Worm (Caenorhabditis elegans) whole organism, early embryonic: ENCODE data around the gene cutl-29.

Source experiments
- B0310.2 ChIP-seq: sonication (generic microtip); optimal IDR thresholded peaks from 2 replicates; lab custom pipeline; 2016; ENCODE audit warnings: mild to moderate bottlenecking, missing genetic modification characterization, missing compliant biosample characterization
- F13C5.2 ChIP-seq: sonication (generic microtip); optimal IDR thresholded peaks from 2 replicates; lab custom pipeline; 2017; ENCODE audit warnings: mild to moderate bottlenecking, missing genetic modification characterization, inconsistent platforms, missing compliant biosample characterization
- aly-1 ChIP-seq: sonication (generic microtip); optimal IDR thresholded peaks from 2 replicates; lab custom pipeline; 2016; ENCODE audit warnings: missing genetic modification characterization, missing compliant biosample characterization
- ama-1 ChIP-seq: fragments of 150-350 bp; optimal IDR thresholded peaks from 2 replicates; lab custom pipeline; 2014
- ceh-13 ChIP-seq: fragments of 200-800 bp; sonication (Bioruptor generic); optimal IDR thresholded peaks from 2 replicates; lab custom pipeline; 2018; ENCODE audit warnings: mild to moderate bottlenecking, missing genetic modification characterization, missing compliant biosample characterization
- ceh-36 ChIP-seq: sonication (generic microtip); optimal IDR thresholded peaks from 2 replicates; lab custom pipeline; 2016; ENCODE audit warnings: missing genetic modification characterization, inconsistent platforms, missing compliant biosample characterization
- ets-7 ChIP-seq: sonication (generic microtip); optimal IDR thresholded peaks from 2 replicates; lab custom pipeline; 2016; ENCODE audit warnings: missing genotype, missing genetic modification characterization, missing compliant biosample characterization
- flt-1 ChIP-seq: fragments of 200-800 bp; sonication (Bioruptor generic); IDR thresholded peaks from 2 replicates; pipeline ENCODE4 v1.3.6; 2022; ENCODE audit warnings: missing genetic modification characterization, missing compliant biosample characterization
- hmbx-1 ChIP-seq: sonication (generic microtip); optimal IDR thresholded peaks from 2 replicates; lab custom pipeline; 2016; ENCODE audit warnings: mild to moderate bottlenecking, missing genetic modification characterization, missing compliant biosample characterization
- hmg-4 ChIP-seq: fragments of 200-800 bp; sonication (Bioruptor generic); optimal IDR thresholded peaks from 2 replicates; lab custom pipeline; 2018; ENCODE audit warnings: mild to moderate bottlenecking, missing genetic modification characterization, missing compliant biosample characterization
- hnd-1 ChIP-seq: sonication (generic microtip); optimal IDR thresholded peaks from 2 replicates; lab custom pipeline; 2016; ENCODE audit warnings: missing genetic modification characterization, missing compliant biosample characterization
- pes-1 ChIP-seq: fragments of 200-800 bp; sonication (Bioruptor generic); IDR thresholded peaks from 2 replicates; pipeline ENCODE4 v1.3.6; 2022; ENCODE audit warnings: missing genetic modification reagents, missing genetic modification characterization, missing compliant biosample characterization
- scrt-1 ChIP-seq: fragments of 200-800 bp; sonication (Bioruptor generic); IDR thresholded peaks from 2 replicates; pipeline ENCODE4 v1.3.6; 2022; ENCODE audit warnings: missing genetic modification characterization, missing compliant biosample characterization
- sea-1 ChIP-seq: fragments of 200-800 bp; sonication (Bioruptor generic); conservative IDR thresholded peaks from 2 replicates; pipeline ENCODE4 v1.3.6; 2022; ENCODE audit warnings: missing genetic modification characterization, missing compliant biosample characterization
- tbx-11 ChIP-seq: fragments of 200-800 bp; sonication (Bioruptor generic); IDR thresholded peaks from 2 replicates; pipeline ENCODE4 v1.3.6; 2022; ENCODE audit warnings: missing genetic modification characterization, missing compliant biosample characterization
- tbx-37 ChIP-seq: fragments of 200-800 bp; sonication (Bioruptor generic); conservative IDR thresholded peaks from 2 replicates; pipeline ENCODE4 v1.3.6; 2022; ENCODE audit warnings: missing genetic modification reagents, missing genetic modification characterization, missing compliant biosample characterization
- tra-4 ChIP-seq: sonication (generic microtip); optimal IDR thresholded peaks from 2 replicates; lab custom pipeline; 2017; ENCODE audit warnings: missing genetic modification characterization, missing compliant biosample characterization

cutl-29 gene

DNA sequence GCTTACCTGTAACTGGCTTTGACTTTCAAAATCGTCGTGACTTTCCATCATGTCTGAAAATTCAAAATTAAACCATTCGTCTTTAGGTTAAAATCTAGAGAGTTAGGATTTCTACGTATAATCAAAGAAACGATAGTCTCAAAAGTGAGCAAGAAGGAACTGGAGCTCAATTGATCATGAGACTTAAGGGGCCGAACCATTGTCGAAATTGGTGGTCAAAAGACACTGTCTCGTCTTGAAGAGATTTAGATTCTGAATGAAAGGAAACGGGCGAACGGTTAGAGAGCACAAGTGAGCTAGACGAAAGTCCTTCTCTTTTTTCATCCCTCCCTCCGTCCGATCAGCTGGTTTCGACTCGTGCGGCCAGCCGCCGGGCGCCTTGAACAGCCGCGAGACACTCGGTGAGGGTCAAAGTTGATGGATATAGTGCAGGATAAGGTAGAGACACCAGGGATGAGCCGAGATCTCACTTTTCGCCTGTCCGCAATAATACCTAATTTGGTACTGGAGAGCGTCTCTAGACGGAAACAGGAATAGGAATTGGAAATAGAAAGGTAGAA, 9.6 kb downstream of the cutl-29 start, which contains the start of gene M60.7:
Gene M60.7, minus strand, starts transcription at position 51 of the 560 bp plus-strand sequence.
- TF ChIP-seq ama-1 (lab: Kevin White, UChicago) (no peak), hnd-1 (tag; lab: Kevin White, UChicago) (no peak), tra-4 (no peak), ceh-36 (no peak), B0310.2 (tag; lab: Kevin White, UChicago) (no peak), hmg-4 (GFP tag; lab: Kevin White, UChicago) (no peak), pes-1 (no peak), tbx-37 (GFP tag; lab: Robert Waterston, UW) (no peak), hmbx-1 (tag; lab: Kevin White, UChicago) (no peak), ceh-13 (GFP tag; lab: Kevin White, UChicago) (no peak), scrt-1 (no peak), tbx-11 (GFP tag; lab: Robert Waterston, UW) (no peak), aly-1 (no peak), flt-1 (GFP tag; lab: Robert Waterston, UW) (no peak), sea-1 (no peak)

DNA sequence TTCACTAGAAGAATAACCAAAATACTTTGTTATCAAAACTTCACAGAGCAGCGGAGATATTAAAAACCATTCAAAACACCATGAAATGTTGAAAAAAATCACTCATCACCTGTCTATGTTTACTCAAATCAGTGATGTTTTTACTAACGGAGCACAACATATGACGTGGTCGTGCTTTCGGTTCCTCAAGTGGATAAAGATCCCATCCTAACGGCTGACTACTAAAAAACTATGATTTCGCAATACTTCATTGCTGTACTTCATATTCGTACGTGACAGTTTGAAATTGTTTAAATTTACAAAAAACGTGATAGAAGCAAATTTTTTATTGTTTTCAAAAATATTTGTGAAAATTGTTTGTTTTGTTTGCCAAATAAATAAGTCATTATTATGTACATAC, 13.1 kb downstream of the cutl-29 start:
- TF ChIP-seq hnd-1 (tag; lab: Kevin White, UChicago) (no peak), tbx-11 (GFP tag; lab: Robert Waterston, UW) (no peak), F13C5.2 (no peak), ceh-36 (no peak), ama-1 (lab: Kevin White, UChicago) (no peak), ets-7 (tag; lab: Kevin White, UChicago) (no peak)

DNA sequence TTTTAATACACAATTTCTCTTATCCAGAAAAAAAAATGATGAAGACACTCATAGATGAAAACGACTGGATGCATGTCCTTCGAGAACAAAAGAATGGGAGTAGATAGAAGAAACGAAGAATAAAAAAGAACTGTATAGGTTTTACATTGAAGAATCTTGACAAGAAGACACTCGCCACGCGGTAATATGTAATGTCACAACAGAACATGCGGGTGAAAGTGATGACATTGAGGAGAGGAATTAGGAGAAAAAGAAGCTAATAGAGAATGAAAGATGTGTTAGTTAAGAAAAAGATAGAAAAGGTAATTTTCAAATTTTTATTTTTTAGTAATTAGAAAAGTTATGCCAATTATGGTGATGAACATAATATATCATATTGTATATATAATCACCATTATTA, 15.4 kb downstream of the cutl-29 start:
- TF ChIP-seq hnd-1 (tag; lab: Kevin White, UChicago) (no peak), aly-1 (no peak), ama-1 (lab: Kevin White, UChicago) (no peak), flt-1 (GFP tag; lab: Robert Waterston, UW) (no peak), hmbx-1 (tag; lab: Kevin White, UChicago) (no peak), scrt-1 (no peak), pes-1 (no peak), F13C5.2 (no peak), ets-7 (tag; lab: Kevin White, UChicago) (no peak), B0310.2 (tag; lab: Kevin White, UChicago) (no peak), sea-1 (no peak), hmg-4 (GFP tag; lab: Kevin White, UChicago) (no peak), tra-4 (no peak), tbx-11 (GFP tag; lab: Robert Waterston, UW) (no peak)

DNA sequence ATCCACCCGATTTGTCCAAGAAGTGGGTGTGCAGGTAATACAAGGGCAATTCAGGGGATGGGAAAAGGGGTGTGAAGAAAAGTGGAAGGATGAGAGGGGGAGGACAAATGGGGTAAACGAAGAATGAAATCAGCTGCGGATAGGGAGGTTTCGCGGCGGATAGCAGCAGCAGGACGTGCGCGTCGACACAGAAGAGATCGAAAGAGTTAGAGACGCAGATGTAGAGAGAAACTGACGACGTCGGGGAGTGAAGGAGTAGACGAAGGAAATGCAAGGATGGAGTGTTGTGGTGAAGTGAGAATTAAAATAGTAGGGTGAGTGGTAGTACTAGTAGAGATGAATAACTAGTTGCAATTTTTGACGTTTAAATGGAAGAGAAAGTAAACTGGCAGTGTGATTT, 18.5 kb downstream of the cutl-29 start, which contains the start of gene M60.6:
Gene M60.6, minus strand, starts transcription at position 166 of the 400 bp plus-strand sequence.
- TF ChIP-seq flt-1 (GFP tag; lab: Robert Waterston, UW): no peak
- TF ChIP-seq hmbx-1 (tag; lab: Kevin White, UChicago): no peak
- TF ChIP-seq ets-7 (tag; lab: Kevin White, UChicago): no peak
- TF ChIP-seq F13C5.2: peak; percentile 35
- TF ChIP-seq tra-4: no peak

DNA sequence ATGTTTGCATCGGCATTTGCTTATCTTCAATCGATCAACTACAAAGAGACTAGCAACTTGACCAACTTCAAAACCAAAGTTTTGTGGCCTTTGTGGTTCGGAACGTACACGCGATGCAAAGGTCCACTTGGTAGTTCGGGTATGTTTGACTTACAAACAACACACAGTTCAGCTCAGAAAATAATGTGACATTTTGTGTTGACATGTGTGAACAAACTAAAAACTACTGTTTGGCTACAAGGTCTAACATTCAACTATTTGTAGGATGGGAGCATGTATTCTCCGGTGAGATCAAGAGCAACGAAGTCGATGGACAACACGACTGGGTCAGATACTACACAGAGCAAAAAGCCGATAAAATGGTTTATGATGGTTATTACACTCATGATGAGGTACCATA, 23.7 kb downstream of the cutl-29 start:
- TF ChIP-seq ceh-36: no peak
- TF ChIP-seq hmg-4 (GFP tag; lab: Kevin White, UChicago): no peak
- TF ChIP-seq F13C5.2: no peak
- TF ChIP-seq hmbx-1 (tag; lab: Kevin White, UChicago): no peak
- no peak for TF ChIP-seq pes-1
- TF ChIP-seq hnd-1 (tag; lab: Kevin White, UChicago): no peak
- TF ChIP-seq sea-1: no peak
- no peak for TF ChIP-seq ets-7 (tag; lab: Kevin White, UChicago)
- TF ChIP-seq B0310.2 (tag; lab: Kevin White, UChicago): no peak
- TF ChIP-seq scrt-1: no peak
- TF ChIP-seq tra-4: no peak
- TF ChIP-seq flt-1 (GFP tag; lab: Robert Waterston, UW): no peak
- no peak for TF ChIP-seq ceh-13 (GFP tag; lab: Kevin White, UChicago)
- TF ChIP-seq tbx-37 (GFP tag; lab: Robert Waterston, UW): no peak

DNA sequence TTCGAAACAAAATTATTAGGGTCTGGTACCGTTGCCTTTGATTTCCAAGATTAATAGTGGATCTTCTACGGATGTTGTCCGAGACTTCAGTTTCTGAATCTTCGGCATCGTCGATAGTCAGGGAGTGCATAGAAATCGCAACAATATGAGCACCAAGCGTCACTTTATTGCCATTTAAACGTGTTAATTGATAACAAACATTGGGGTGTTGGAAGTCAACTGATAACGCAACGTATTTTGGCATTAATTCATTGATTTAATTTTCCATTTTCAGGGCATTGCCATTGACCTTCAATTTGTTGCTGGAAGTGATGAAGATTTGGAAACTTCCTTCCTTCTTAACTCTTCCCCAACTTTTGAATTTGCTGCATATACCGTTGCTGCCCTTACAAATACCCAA, 24.7 kb downstream of the cutl-29 start, which contains the start of gene kqt-2:
Gene kqt-2, minus strand, starts transcription at position 244 of the 400 bp plus-strand sequence.
- no peak for TF ChIP-seq B0310.2 (tag; lab: Kevin White, UChicago)
- TF ChIP-seq tra-4: no peak
- TF ChIP-seq F13C5.2: no peak
- no peak for TF ChIP-seq ets-7 (tag; lab: Kevin White, UChicago)
- no peak for TF ChIP-seq scrt-1
- TF ChIP-seq hmg-4 (GFP tag; lab: Kevin White, UChicago): no peak
- TF ChIP-seq flt-1 (GFP tag; lab: Robert Waterston, UW): no peak
- no peak for TF ChIP-seq ama-1 (lab: Kevin White, UChicago)
- no peak for TF ChIP-seq aly-1
- TF ChIP-seq ceh-13 (GFP tag; lab: Kevin White, UChicago): no peak
- no peak for TF ChIP-seq sea-1
- no peak for TF ChIP-seq tbx-37 (GFP tag; lab: Robert Waterston, UW)
- TF ChIP-seq pes-1: no peak
- no peak for TF ChIP-seq hmbx-1 (tag; lab: Kevin White, UChicago)
- TF ChIP-seq hnd-1 (tag; lab: Kevin White, UChicago): no peak
- no peak for TF ChIP-seq ceh-36
- TF ChIP-seq tbx-11 (GFP tag; lab: Robert Waterston, UW): no peak

DNA sequence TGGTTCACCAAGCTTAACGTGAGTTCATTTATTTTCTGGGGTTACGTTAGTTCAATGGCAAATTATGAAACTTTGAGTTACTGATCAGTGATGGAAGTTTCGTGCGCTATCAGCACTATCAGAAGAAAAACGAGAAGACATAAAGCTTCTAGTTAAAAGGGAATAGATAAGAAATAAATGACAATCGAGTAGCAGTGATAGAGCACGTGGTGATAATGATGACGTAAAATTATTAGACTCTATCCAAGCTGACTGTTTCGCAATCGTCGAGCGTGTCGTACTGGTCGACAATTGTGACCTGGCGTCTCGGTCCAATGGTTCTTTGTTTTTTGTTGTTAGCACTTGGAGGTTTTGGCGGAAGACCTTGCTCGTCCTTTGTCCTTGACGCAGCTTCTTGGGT, 27.7 kb downstream of the cutl-29 start:
- TF ChIP-seq hnd-1 (tag; lab: Kevin White, UChicago) (no peak), aly-1 (no peak), scrt-1 (no peak), pes-1 (no peak), ceh-13 (GFP tag; lab: Kevin White, UChicago) (no peak), ets-7 (tag; lab: Kevin White, UChicago) (no peak), hmbx-1 (tag; lab: Kevin White, UChicago) (no peak), B0310.2 (tag; lab: Kevin White, UChicago) (no peak), sea-1 (no peak), tbx-11 (GFP tag; lab: Robert Waterston, UW) (no peak), tbx-37 (GFP tag; lab: Robert Waterston, UW) (no peak), tra-4 (no peak), ceh-36 (no peak), F13C5.2 (no peak), hmg-4 (GFP tag; lab: Kevin White, UChicago) (no peak), flt-1 (GFP tag; lab: Robert Waterston, UW) (no peak), ama-1 (lab: Kevin White, UChicago) (no peak)
